In genomic region chrII:11240214-11240613, ce11 we compare ENCODE assay signal across 2 worm cellular contexts.
TF ChIP-seq lines count a peak whose summit lies in the region.

No protein-coding gene starts in this region.

TF ChIP-seq in whole organism, L4 larva, 104 proteins besides CTCF, POLR2A, EP300 and RAD21:
- TF ChIP-seq zfp-3 (GFP tag; conservative IDR thresholded peaks at IDR 0.05; lab: Robert Waterston, UW) (no peak), set-16 (GFP tag; IDR thresholded peaks at IDR 0.05; lab: Robert Waterston, UW) (peak; percentile 53)

TF ChIP-seq in whole organism, young adult, 124 proteins besides CTCF, POLR2A, EP300 and RAD21:
- TF ChIP-seq F10E7.11 (tag; optimal IDR thresholded peaks at IDR 0.05; lab: Kevin White, UChicago): no peak
- no peak for TF ChIP-seq ztf-28 (GFP tag; IDR thresholded peaks at IDR 0.05; lab: Robert Waterston, UW)
- no peak for TF ChIP-seq rpc-1 (optimal IDR thresholded peaks at IDR 0.05; lab: Kevin White, UChicago)
- TF ChIP-seq rpc-1 (tag; optimal IDR thresholded peaks at IDR 0.05; lab: Kevin White, UChicago): no peak
- TF ChIP-seq T26A5.8 (tag; optimal IDR thresholded peaks at IDR 0.05; lab: Kevin White, UChicago): no peak
- TF ChIP-seq zfh-2 (GFP tag; conservative IDR thresholded peaks at IDR 0.05; lab: Robert Waterston, UW): peak; percentile 52
- no peak for TF ChIP-seq efl-1 (GFP tag; optimal IDR thresholded peaks at IDR 0.05; lab: Kevin White, UChicago)
- 0 out of 2 replicates have a peak, but pooled peaks have one; percentile 24 for TF ChIP-seq dox-1 (GFP tag; IDR thresholded peaks at IDR 0.05; lab: Robert Waterston, UW)
